Fruit fly (Drosophila melanogaster): ENCODE measurements around the gene CG14913.
A peak's percentile ranks its signal among the peaks of the same experiment; 100 is the strongest.

dm6 chr2L:11051644-11052492 lies 35.1 kb downstream of the CG14913 start:
- TF ChIP-seq CG6276 (GFP tag; optimal IDR thresholded peaks at IDR 0.05) (no peak), CG9139 (GFP tag; optimal IDR thresholded peaks at IDR 0.05) (peak; percentile 24), Hr39 (GFP tag; optimal IDR thresholded peaks at IDR 0.05) (peak; percentile 32), Ets96B (tag; optimal IDR thresholded peaks at IDR 0.05) (peak; percentile 54), ss (GFP tag; optimal IDR thresholded peaks at IDR 0.05) (peak in 1 of 2 experiments; percentile 96), pdm3 (GFP tag; optimal IDR thresholded peaks at IDR 0.05) (peak; percentile 30)

Data from whole organism, prepupa.